Fruit fly (Drosophila melanogaster): ENCODE data around the gene CG44006.

DNA sequence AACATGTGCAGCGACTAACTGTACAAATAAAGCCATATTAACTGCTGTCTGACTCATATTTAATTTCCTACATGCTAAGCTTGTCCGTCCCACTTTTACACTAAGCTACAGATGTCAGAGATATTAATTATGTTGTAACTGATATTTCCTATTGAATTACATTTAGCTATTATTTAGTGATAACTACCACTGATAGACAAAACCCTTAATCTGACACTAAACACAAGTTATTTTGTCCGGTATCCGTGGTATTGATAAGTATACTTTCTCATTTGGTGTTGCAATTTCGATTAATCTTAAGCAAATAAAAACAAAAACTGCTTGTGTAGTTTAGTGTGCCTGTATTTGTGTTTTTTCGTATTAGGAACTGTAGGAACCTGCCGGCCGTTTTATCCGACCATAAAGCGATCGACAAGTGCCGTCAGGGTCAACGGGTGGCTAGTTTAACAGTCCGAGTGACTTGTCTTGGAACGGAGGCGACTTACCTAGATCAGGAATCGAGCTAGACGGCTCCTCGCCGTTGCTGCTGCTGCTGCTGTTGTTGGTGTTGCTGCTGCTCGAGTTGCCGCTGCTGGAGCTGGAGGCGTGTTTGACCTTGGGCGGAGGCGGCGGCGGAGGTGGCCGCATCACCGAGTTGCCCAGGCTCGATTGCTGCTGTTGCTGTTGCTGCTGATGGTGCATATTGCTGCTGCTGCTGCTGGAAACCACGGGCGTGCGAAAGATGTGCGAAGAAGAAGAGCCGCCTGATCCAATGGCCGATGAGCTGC lies 12.0 kb downstream of the CG44006 start:
- TF ChIP-seq usp (GFP tag; optimal IDR thresholded peaks at IDR 0.05) (no peak), Dll (optimal IDR thresholded peaks at IDR 0.05) (no peak), CG8478 (optimal IDR thresholded peaks at IDR 0.05) (no peak), psq (optimal IDR thresholded peaks at IDR 0.05) (no peak), EcR (GFP tag; optimal IDR thresholded peaks at IDR 0.05) (no peak)

Measured in whole organism.